Worm (Caenorhabditis elegans): Measurements from ENCODE around the gene Y72A10A.1.

DNA sequence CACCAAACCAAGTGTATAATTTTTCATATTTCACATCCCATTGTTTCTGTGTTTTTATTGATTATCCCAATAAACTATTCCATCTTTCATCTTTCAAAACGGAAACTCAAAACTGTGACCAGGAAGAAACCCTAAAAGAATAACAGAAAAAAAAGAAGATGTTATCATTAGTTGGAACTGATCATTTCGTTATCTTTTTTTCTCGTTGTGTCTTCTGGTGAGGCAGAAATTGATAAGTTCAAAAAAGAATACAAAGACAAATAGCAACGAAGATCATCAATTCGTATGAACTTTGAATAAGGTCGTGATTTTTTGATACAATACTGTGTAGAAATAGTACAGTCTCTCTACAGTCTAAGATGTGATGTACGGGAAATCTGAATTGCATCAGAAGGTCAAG, 56.4 kb downstream of the Y72A10A.1 start:
- TF ChIP-seq ces-1 (GFP tag; optimal IDR thresholded peaks at IDR 0.05) (no peak), nhr-19 (GFP tag; conservative IDR thresholded peaks at IDR 0.05) (no peak), fkh-10 (GFP tag; optimal IDR thresholded peaks at IDR 0.05) (no peak), fos-1 (tag; optimal IDR thresholded peaks at IDR 0.05) (no peak)

All from whole organism, L1 larva.